Worm (Caenorhabditis elegans) whole organism, L4 larva: ENCODE measurements around the gene hot-4.

Source experiments
- aha-1 ChIP-seq: fragments of 150-350 bp; peaks from one replicate; lab custom pipeline; 2014; ENCODE audit warnings: missing biosample characterization, missing genetic modification characterization
- ceh-44 ChIP-seq: fragments of 200-800 bp; sonication (Bioruptor generic); IDR thresholded peaks from 2 replicates; pipeline ENCODE4 v1.3.6; 2022; ENCODE audit warnings: missing genetic modification reagents, missing genetic modification characterization, missing compliant biosample characterization
- vab-7 ChIP-seq: fragments of 200-800 bp; sonication (Bioruptor generic); IDR thresholded peaks from 2 replicates; pipeline ENCODE4 v1.3.6; 2022; ENCODE audit warnings: missing genetic modification reagents, missing genetic modification characterization, missing compliant biosample characterization

- no peak for TF ChIP-seq vab-7 (GFP tag; lab: Robert Waterston, UW)
- no peak for TF ChIP-seq aha-1 (tag; lab: Kevin White, UChicago)
- TF ChIP-seq ceh-44: no peak
Measured at ce11 chrIII:6173020-6173597, 44.1 kb upstream of the hot-4 start, which contains the start of the genes abcf-3 and F42A10.5.
